Worm (Caenorhabditis elegans): ENCODE measurements around the gene ced-10.

The ced-10 gene

DNA sequence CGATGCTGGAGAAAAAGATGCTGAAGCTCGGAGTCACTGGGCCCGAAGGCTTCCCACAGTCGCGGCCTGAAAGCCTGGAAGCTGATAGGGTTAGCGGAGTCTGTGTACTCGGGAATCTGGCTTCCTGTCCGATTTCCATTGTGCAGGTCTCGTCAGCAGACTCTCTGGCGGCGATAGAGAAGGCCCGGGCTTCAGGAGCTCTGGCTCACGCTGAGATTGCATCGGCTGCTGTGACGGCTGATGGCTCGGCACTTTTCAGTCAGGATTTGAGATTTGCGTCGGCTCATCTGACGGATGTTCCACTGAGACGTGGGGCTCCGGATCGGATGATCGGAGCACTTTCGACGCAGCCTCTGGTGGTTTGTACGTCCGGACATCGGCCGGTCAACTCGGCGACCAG, 14.1 kb upstream of the ced-10 start:
- TF ChIP-seq ama-1 (optimal IDR thresholded peaks at IDR 0.05), result no peak
- TF ChIP-seq ama-1 (GFP tag; optimal IDR thresholded peaks at IDR 0.05), result no peak
- no peak for TF ChIP-seq F37B4.10 (GFP tag; IDR thresholded peaks at IDR 0.05)
- no peak for TF ChIP-seq lin-26 (GFP tag; IDR thresholded peaks at IDR 0.05)
- peak; percentile 58 for TF ChIP-seq zfh-2 (GFP tag; conservative IDR thresholded peaks at IDR 0.05)
- no peak for TF ChIP-seq hlh-12 (tag; optimal IDR thresholded peaks at IDR 0.05)
- no peak for TF ChIP-seq rcor-1 (GFP tag; IDR thresholded peaks at IDR 0.05)
- TF ChIP-seq egrh-3 (GFP tag; IDR thresholded peaks at IDR 0.05), result peak; percentile 68; the same call in 1 of the 2 replicates

DNA sequence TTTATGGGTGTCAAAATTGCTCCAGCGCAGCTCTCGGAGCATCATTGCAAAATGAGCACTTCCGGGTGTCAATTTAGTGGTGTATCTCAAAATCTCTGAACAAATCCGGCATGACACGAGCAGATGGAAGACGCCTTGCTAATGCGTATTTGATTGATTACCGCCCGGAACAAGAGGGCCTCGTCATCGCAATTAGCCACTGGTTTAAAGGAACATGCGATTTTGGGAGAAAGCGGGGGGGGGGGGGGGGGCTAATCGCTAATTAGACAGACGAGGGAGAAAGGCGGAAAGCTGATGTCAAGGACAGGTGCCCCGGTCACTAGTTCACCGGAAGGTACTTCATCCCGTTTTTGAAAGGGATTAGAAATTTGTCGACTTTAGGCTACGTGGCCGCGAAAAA, 12.4 kb upstream of the ced-10 start:
- TF ChIP-seq ekl-4 (GFP tag; IDR thresholded peaks at IDR 0.05) (0 out of 2 replicates have a peak, but pooled peaks have one; percentile 23), chd-7 (tag; optimal IDR thresholded peaks at IDR 0.05) (no peak), zfh-2 (GFP tag; conservative IDR thresholded peaks at IDR 0.05) (peak; percentile 47; the same call in 1 of the 2 replicates)

DNA sequence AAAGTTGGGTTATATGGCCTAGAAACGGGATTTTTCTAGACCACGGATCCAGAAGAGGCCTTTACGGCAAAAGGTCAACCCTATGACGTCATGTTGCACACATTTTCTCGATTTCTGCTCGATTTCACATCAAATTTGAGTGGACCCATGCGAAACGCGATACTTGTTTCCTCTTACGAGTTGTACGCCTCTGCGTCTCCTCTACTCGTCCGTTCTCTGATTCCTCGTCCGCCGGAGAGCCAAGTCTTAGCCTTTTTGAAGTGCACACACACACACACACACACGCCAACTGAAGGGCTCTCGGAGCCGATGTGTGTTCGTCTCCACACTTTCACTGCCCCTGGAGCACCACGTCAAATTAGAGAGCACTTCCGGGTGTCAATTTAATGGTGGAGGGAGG, 11.6 kb upstream of the ced-10 start:
- TF ChIP-seq nfyb-1 (GFP tag; IDR thresholded peaks at IDR 0.05) (0 out of 2 replicates have a peak, but pooled peaks have one; percentile 16), hmg-20 (GFP tag; IDR thresholded peaks at IDR 0.05) (no peak), Y53F4B.3 (GFP tag; IDR thresholded peaks at IDR 0.05) (no peak), ceh-27 (GFP tag; optimal IDR thresholded peaks at IDR 0.05) (peak; percentile 46), hmg-1.2 (GFP tag; IDR thresholded peaks at IDR 0.05) (peak; percentile 14; the same call in 1 of the 2 replicates), zfh-2 (GFP tag; conservative IDR thresholded peaks at IDR 0.05) (peak; percentile 30; the same call in 1 of the 2 replicates)

DNA sequence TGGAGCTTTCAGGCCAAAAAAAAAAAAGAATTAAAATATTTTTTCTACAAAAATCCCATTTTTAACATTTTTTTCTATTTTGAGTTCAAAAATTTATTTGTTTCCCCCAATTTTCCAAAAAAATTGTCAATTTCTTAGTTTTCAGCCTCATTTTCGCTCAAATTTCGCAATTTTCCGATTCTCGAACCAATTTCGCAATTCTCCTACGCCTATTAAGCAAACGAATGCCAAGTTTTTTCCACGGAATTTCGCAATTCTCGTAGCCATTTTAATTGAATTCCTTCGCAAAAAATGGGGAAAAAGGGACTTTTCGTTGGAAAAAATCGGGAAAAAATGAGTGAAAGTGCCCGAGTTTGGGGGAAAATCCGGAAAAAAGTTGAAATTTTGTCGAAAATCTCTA, 11.0 kb upstream of the ced-10 start:
- TF ChIP-seq cebp-1 (GFP tag; IDR thresholded peaks at IDR 0.05), result peak; percentile 93
- peak; percentile 100 for TF ChIP-seq cebp-1 (tag; optimal IDR thresholded peaks at IDR 0.05)
- TF ChIP-seq efl-1 (GFP tag; optimal IDR thresholded peaks at IDR 0.05), result no peak
- TF ChIP-seq ztf-18 (tag; optimal IDR thresholded peaks at IDR 0.05), result no peak

DNA sequence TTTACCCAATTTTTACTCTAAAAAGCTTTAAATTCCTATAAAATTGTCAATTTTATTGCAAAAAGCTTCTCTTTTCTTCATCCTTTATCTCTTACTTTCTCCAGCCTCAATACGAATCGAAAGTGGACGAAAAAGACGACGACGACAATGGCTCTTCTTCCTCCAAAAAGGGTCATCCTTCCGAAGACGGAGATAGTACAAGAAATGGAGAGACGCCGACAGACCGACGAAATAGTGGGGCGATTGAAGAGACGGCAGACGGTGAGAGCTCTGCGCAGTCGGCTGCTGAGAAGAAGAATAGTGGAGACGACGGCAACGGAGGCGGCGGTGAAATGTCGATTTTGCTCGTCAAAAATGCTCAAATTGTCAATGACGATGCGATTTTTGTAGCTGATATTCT, 10.0 kb upstream of the ced-10 start:
- TF ChIP-seq unc-62 (GFP tag; optimal IDR thresholded peaks at IDR 0.05) (no peak), Y53G8AR.9 (GFP tag; conservative IDR thresholded peaks at IDR 0.05) (no peak), cebp-1 (GFP tag; IDR thresholded peaks at IDR 0.05) (no peak), cebp-1 (tag; optimal IDR thresholded peaks at IDR 0.05) (peak; percentile 47), snpc-4 (GFP tag; optimal IDR thresholded peaks at IDR 0.05) (peak; percentile 68), snpc-4 (tag; optimal IDR thresholded peaks at IDR 0.05) (peak; percentile 70 to 85 (median 84)), hrde-1 (tag; optimal IDR thresholded peaks at IDR 0.05; ENCODE audit: borderline replicate concordance) (no peak), C06A6.2 (GFP tag; conservative IDR thresholded peaks at IDR 0.05) (0 out of 2 replicates have a peak, but pooled peaks have one; percentile 26), tlf-1 (GFP tag; optimal IDR thresholded peaks at IDR 0.05) (no peak), nfya-2 (GFP tag; IDR thresholded peaks at IDR 0.05) (no peak), bed-1 (GFP tag; IDR thresholded peaks at IDR 0.05) (no peak), T26A5.8 (tag; optimal IDR thresholded peaks at IDR 0.05) (no peak), madf-8 (GFP tag; conservative IDR thresholded peaks at IDR 0.05) (no peak), zfh-2 (GFP tag; conservative IDR thresholded peaks at IDR 0.05) (peak; percentile 63), gei-17 (GFP tag; optimal IDR thresholded peaks at IDR 0.05) (no peak), F57C9.4 (tag; optimal IDR thresholded peaks at IDR 0.05) (no peak), F57A8.1 (GFP tag; optimal IDR thresholded peaks at IDR 0.05) (no peak), chd-7 (tag; optimal IDR thresholded peaks at IDR 0.05) (no peak), cebp-2 (GFP tag; IDR thresholded peaks at IDR 0.05) (no peak), madf-6 (GFP tag; IDR thresholded peaks at IDR 0.05) (no peak), hmg-1.2 (GFP tag; IDR thresholded peaks at IDR 0.05) (peak; percentile 99), somi-1 (GFP tag; optimal IDR thresholded peaks at IDR 0.05) (no peak), rpc-1 (optimal IDR thresholded peaks at IDR 0.05) (no peak), rpc-1 (tag; optimal IDR thresholded peaks at IDR 0.05) (no peak), fkh-3 (tag; optimal IDR thresholded peaks at IDR 0.05) (no peak), ama-1 (optimal IDR thresholded peaks at IDR 0.05) (no peak), ama-1 (GFP tag; optimal IDR thresholded peaks at IDR 0.05) (no peak), lin-54 (GFP tag; optimal IDR thresholded peaks at IDR 0.05) (no peak), hsf-1 (GFP tag; IDR thresholded peaks at IDR 0.05) (no peak), F55B11.4 (tag; optimal IDR thresholded peaks at IDR 0.05; ENCODE audit: borderline replicate concordance, insufficient read depth) (no peak)

All from whole organism, young adult.